Fruit fly (Drosophila melanogaster) whole organism, adult: ENCODE results near the gene CG13907.

Experiments
- CG11617 ChIP-seq: fragments of 200-800 bp; sonication (Bioruptor generic); optimal IDR thresholded peaks from 2 replicates; lab custom pipeline; 2017; ENCODE audit warnings: mild to moderate bottlenecking, missing biosample characterization, missing genetic modification reagents, missing genetic modification characterization
- CG12768 ChIP-seq: fragments of 200-800 bp; sonication (Bioruptor generic); optimal IDR thresholded peaks from 2 replicates; lab custom pipeline; 2017; ENCODE audit warnings: missing biosample characterization, missing genetic modification characterization, mild to moderate bottlenecking, moderate library complexity, missing genetic modification reagents
- CG14711 ChIP-seq: fragments of 200-800 bp; sonication (Bioruptor generic); optimal IDR thresholded peaks from 2 replicates; lab custom pipeline; 2018; ENCODE audit warnings: missing biosample characterization, mild to moderate bottlenecking, missing genetic modification characterization, moderate library complexity
- CG1620 ChIP-seq: fragments of 200-800 bp; sonication (Bioruptor generic); optimal IDR thresholded peaks from 2 replicates; lab custom pipeline; 2016; ENCODE audit warnings: missing biosample characterization, missing genetic modification characterization
- CG33017 ChIP-seq: fragments of 200-800 bp; sonication (Bioruptor generic); optimal IDR thresholded peaks from 2 replicates; lab custom pipeline; 2018; ENCODE audit warnings: missing biosample characterization, mild to moderate bottlenecking, missing genetic modification characterization, moderate library complexity
- CG5204 ChIP-seq: fragments of 200-800 bp; sonication (Bioruptor generic); optimal IDR thresholded peaks from 2 replicates; lab custom pipeline; 2016; ENCODE audit warnings: missing biosample characterization, missing genetic modification characterization
- CG7045 ChIP-seq: fragments of 200-800 bp; sonication (Bioruptor generic); optimal IDR thresholded peaks from 2 replicates; lab custom pipeline; 2017; ENCODE audit warnings: missing biosample characterization, mild to moderate bottlenecking, missing genetic modification characterization
- CG7101 ChIP-seq: fragments of 200-800 bp; sonication (Bioruptor generic); optimal IDR thresholded peaks from 2 replicates; lab custom pipeline; 2018; ENCODE audit warnings: missing biosample characterization, mild to moderate bottlenecking, missing genetic modification characterization, moderate library complexity
- Clk ChIP-seq: fragments of 200-800 bp; sonication (Bioruptor generic); optimal IDR thresholded peaks from 2 replicates; lab custom pipeline; 2017; ENCODE audit warnings: missing biosample characterization, missing genetic modification characterization
- Crg-1 ChIP-seq: fragments of 200-800 bp; sonication (Bioruptor generic); optimal IDR thresholded peaks from 2 replicates; lab custom pipeline; 2016; ENCODE audit warnings: missing biosample characterization, missing genetic modification characterization
- Hr96 ChIP-seq: fragments of 200-800 bp; sonication (Bioruptor generic); optimal IDR thresholded peaks from 2 replicates; lab custom pipeline; 2016; ENCODE audit warnings: missing biosample characterization, missing genetic modification characterization
- Mnt ChIP-seq: fragments of 200-800 bp; sonication (Bioruptor generic); optimal IDR thresholded peaks from 2 replicates; lab custom pipeline; 2016; ENCODE audit warnings: missing biosample characterization, mild to moderate bottlenecking, missing genetic modification characterization
- bab1 ChIP-seq: fragments of 200-800 bp; sonication (Bioruptor generic); optimal IDR thresholded peaks from 3 replicates; lab custom pipeline; 2019; ENCODE audit warnings: missing biosample characterization, mild to moderate bottlenecking, missing genetic modification characterization, moderate library complexity
- cic ChIP-seq: fragments of 200-800 bp; sonication (Bioruptor generic); optimal IDR thresholded peaks from 2 replicates; lab custom pipeline; 2017; ENCODE audit warnings: missing biosample characterization, mild to moderate bottlenecking, missing genetic modification characterization, moderate library complexity
- cnc ChIP-seq, 2 experiments: fragments of >200 bp; optimal IDR thresholded peaks; 2 replicates each; lab custom pipeline; 2017
- kay ChIP-seq: fragments of 200-800 bp; sonication (Bioruptor generic); peaks from one replicate; lab custom pipeline; 2016; ENCODE audit warnings: missing biosample characterization, missing genetic modification characterization, borderline replicate concordance
- ovo ChIP-seq: fragments of 200-800 bp; sonication (Bioruptor generic); optimal IDR thresholded peaks from 2 replicates; lab custom pipeline; 2016; ENCODE audit warnings: missing biosample characterization, missing genetic modification characterization
- pad ChIP-seq: fragments of 200-800 bp; sonication (Bioruptor generic); optimal IDR thresholded peaks from 3 replicates; lab custom pipeline; 2017; ENCODE audit warnings: missing biosample characterization, missing genetic modification characterization, mild to moderate bottlenecking, moderate library complexity, missing genetic modification reagents
- tj ChIP-seq: fragments of 200-800 bp; sonication (Bioruptor generic); optimal IDR thresholded peaks from 3 replicates; lab custom pipeline; 2017; ENCODE audit warnings: missing biosample characterization, mild to moderate bottlenecking, missing genetic modification characterization, moderate library complexity
- toe ChIP-seq: fragments of 200-800 bp; sonication (Bioruptor generic); optimal IDR thresholded peaks from 2 replicates; lab custom pipeline; 2016; ENCODE audit warnings: missing biosample characterization, missing genetic modification characterization

CG13907 gene

dm6 chr3L:881496-882235 lies at the start of gene CG13907:
Gene CG13907, minus strand, starts transcription at chr3L:882013.
- TF ChIP-seq Clk (GFP tag; lab: Kevin White, UChicago) = peak; percentile 56
- peak; percentile 17 for TF ChIP-seq toe (GFP tag; lab: Kevin White, UChicago)
- TF ChIP-seq Mnt = peak; percentile 57
- no peak for TF ChIP-seq CG5204 (GFP tag; lab: Kevin White, UChicago)
- TF ChIP-seq cic (GFP tag; lab: Kevin White, UChicago) = peak; percentile 46
- TF ChIP-seq bab1 = peak; percentile 35
- TF ChIP-seq ovo (GFP tag; lab: Kevin White, UChicago) = peak; percentile 36
- TF ChIP-seq kay (GFP tag; lab: Kevin White, UChicago) = no peak
- peak; percentile 32 for TF ChIP-seq CG1620 (GFP tag; lab: Kevin White, UChicago)
- TF ChIP-seq CG7045 (GFP tag; lab: Kevin White, UChicago) = peak; percentile 28
- no peak for TF ChIP-seq CG14711 (tag; lab: Kevin White, UChicago)
- peak; percentile 10 for TF ChIP-seq pad (GFP tag; lab: Kevin White, UChicago)
- TF ChIP-seq cnc (optimal IDR thresholded peaks at IDR 0.05; lab: Kevin White, UChicago) = no peak
- TF ChIP-seq Crg-1 = peak; percentile 16
- TF ChIP-seq CG7101 (tag; lab: Kevin White, UChicago) = peak; percentile 35
- TF ChIP-seq CG11617 = peak; percentile 13
- TF ChIP-seq CG33017 (tag; lab: Kevin White, UChicago) = peak; percentile 40
- peak; percentile 92 for TF ChIP-seq tj (GFP tag; lab: Kevin White, UChicago)
- no peak for TF ChIP-seq Hr96
- TF ChIP-seq CG12768 (GFP tag; lab: Kevin White, UChicago) = peak; percentile 59

- TF ChIP-seq toe (GFP tag; lab: Kevin White, UChicago) = no peak
- TF ChIP-seq cnc (optimal IDR thresholded peaks at IDR 0.05; lab: Kevin White, UChicago) = no peak
- TF ChIP-seq Hr96 = no peak
- no peak for TF ChIP-seq Mnt
Measured at dm6 chr3L:917225-917624, 35.4 kb upstream of the CG13907 start.

- TF ChIP-seq toe (GFP tag; lab: Kevin White, UChicago) (no peak), Clk (GFP tag; lab: Kevin White, UChicago) (no peak), cic (GFP tag; lab: Kevin White, UChicago) (no peak), CG12768 (GFP tag; lab: Kevin White, UChicago) (no peak), CG14711 (tag; lab: Kevin White, UChicago) (no peak), Crg-1 (no peak), bab1 (no peak), CG33017 (tag; lab: Kevin White, UChicago) (no peak), cnc (optimal IDR thresholded peaks at IDR 0.05; lab: Kevin White, UChicago) (no peak), ovo (GFP tag; lab: Kevin White, UChicago) (no peak), CG5204 (GFP tag; lab: Kevin White, UChicago) (no peak), CG7045 (GFP tag; lab: Kevin White, UChicago) (no peak), CG11617 (no peak), CG1620 (GFP tag; lab: Kevin White, UChicago) (no peak), pad (GFP tag; lab: Kevin White, UChicago) (no peak), tj (GFP tag; lab: Kevin White, UChicago) (no peak), Hr96 (no peak), kay (GFP tag; lab: Kevin White, UChicago) (no peak), Mnt (no peak)
Measured at dm6 chr3L:914852-915251, 33.0 kb upstream of the CG13907 start.

- TF ChIP-seq cnc (optimal IDR thresholded peaks at IDR 0.05; lab: Kevin White, UChicago) (no peak), CG7045 (GFP tag; lab: Kevin White, UChicago) (no peak), ovo (GFP tag; lab: Kevin White, UChicago) (no peak), CG14711 (tag; lab: Kevin White, UChicago) (no peak), kay (GFP tag; lab: Kevin White, UChicago) (no peak)
Measured at dm6 chr3L:913682-914081, 31.9 kb upstream of the CG13907 start, which contains the start of gene Glut1. Gene Glut1, plus strand, starts transcription at chr3L:914074.

dm6 chr3L:912406-913369 lies 30.9 kb upstream of the CG13907 start:
- TF ChIP-seq CG7101 (tag; lab: Kevin White, UChicago) (no peak), ovo (GFP tag; lab: Kevin White, UChicago) (no peak), CG12768 (GFP tag; lab: Kevin White, UChicago) (no peak), CG14711 (tag; lab: Kevin White, UChicago) (no peak), Crg-1 (no peak), CG33017 (tag; lab: Kevin White, UChicago) (no peak), cic (GFP tag; lab: Kevin White, UChicago) (no peak), toe (GFP tag; lab: Kevin White, UChicago) (no peak), kay (GFP tag; lab: Kevin White, UChicago) (no peak), Mnt (no peak), cnc (optimal IDR thresholded peaks at IDR 0.05; lab: Kevin White, UChicago) (no peak), CG1620 (GFP tag; lab: Kevin White, UChicago) (no peak), Hr96 (no peak), tj (GFP tag; lab: Kevin White, UChicago) (no peak), CG7045 (GFP tag; lab: Kevin White, UChicago) (no peak), CG5204 (GFP tag; lab: Kevin White, UChicago) (no peak)
